Worm (Caenorhabditis elegans) whole organism, L2 larva: ENCODE measurements around the gene sto-2.

Experiments
- ama-1 ChIP-seq: fragments of 150-350 bp; optimal IDR thresholded peaks from 2 replicates; lab custom pipeline; 2018; ENCODE audit warnings: inconsistent platforms
- elt-3 ChIP-seq: sonication (generic microtip); optimal IDR thresholded peaks from 2 replicates; lab custom pipeline; 2017; ENCODE audit warnings: missing biosample characterization, missing genetic modification characterization
- lin-39 ChIP-seq: fragments of 150-350 bp; optimal IDR thresholded peaks from 2 replicates; lab custom pipeline; 2014; ENCODE audit warnings: missing biosample characterization, missing genetic modification reagents, missing genetic modification characterization
- nhr-11 ChIP-seq: fragments of 150-350 bp; optimal IDR thresholded peaks from 2 replicates; lab custom pipeline; 2014; ENCODE audit warnings: missing biosample characterization, missing genetic modification characterization
- nhr-12 ChIP-seq: fragments of 150-350 bp; optimal IDR thresholded peaks from 2 replicates; lab custom pipeline; 2014; ENCODE audit warnings: missing biosample characterization, missing genetic modification characterization
- nhr-77 ChIP-seq: fragments of 150-350 bp; optimal IDR thresholded peaks from 2 replicates; lab custom pipeline; 2014; ENCODE audit warnings: missing biosample characterization, missing genetic modification characterization
- skn-1 ChIP-seq: sonication (generic microtip); optimal IDR thresholded peaks from 2 replicates; lab custom pipeline; 2017; ENCODE audit warnings: missing biosample characterization, missing genetic modification characterization

DNA sequence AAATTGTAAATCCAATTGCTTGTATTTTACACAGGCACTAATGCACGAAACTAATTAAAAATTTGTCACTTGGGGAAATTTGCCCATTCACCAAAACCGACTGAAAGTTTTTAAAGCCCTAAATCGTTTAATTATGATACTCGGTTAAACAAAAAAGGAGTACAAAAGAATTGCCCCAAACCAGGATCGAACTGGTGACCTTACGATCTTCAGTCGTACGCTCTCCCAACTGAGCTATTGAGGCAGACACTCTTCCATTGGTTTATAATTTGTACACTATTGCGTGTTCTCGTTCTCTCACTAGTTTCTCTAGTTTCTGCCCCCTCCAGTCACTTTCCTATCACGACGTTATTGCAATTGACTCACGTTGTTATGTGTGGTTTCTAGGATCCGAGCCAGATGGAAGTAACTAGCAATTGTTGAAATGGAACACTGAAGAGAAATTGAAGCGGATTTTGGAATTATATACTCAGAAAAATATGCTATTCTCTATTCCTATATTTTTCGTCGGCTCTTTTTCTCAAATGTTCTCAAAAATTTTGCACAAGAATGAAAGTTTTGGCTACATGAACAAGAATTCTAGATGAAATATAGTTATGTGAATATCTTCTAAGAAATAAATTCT, 3.9 kb downstream of the sto-2 start:
- TF ChIP-seq lin-39 (no peak), elt-3 (tag; lab: Kevin White, UChicago) (no peak), nhr-77 (no peak), nhr-12 (no peak), ama-1 (lab: Kevin White, UChicago) (no peak), skn-1 (tag; lab: Kevin White, UChicago) (no peak), nhr-11 (tag; lab: Kevin White, UChicago) (no peak)
